ENCODE assay signal across 1 fruit fly cellular context in the genomic region with DNA sequence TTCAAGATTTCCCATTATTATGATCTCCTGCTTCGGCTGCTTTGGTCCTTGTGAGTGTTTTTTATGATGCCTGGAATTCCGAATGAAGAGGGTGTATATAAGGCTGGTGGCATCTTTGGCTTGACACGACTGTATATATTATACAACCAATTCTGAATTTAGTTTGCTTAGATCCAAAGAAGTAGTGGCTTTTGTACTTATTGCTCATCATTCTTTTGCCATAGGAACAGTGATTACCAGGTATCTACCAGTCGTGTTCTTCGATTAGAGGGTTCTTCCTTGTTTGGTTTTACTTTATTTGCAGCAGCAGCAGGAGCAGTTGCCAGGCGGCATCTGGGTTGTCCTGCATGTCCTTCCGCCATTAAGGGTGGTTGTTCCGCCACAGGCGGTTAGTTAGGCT.
TF ChIP-seq lines count a peak whose summit lies in the region.

No protein-coding gene starts in this region.

TF ChIP-seq in whole organism, embryonic, 481 proteins besides CTCF, POLR2A, EP300 and RAD21 (continued from another document):
- no peak for TF ChIP-seq tx (GFP tag; optimal IDR thresholded peaks at IDR 0.05; lab: Kevin White, UChicago)
- no peak; the same call in 1 of the 2 replicates for TF ChIP-seq cas (GFP tag; IDR thresholded peaks at IDR 0.05; lab: Robert Waterston, UW)
- peak; percentile 64 for TF ChIP-seq dmrt99B (tag; optimal IDR thresholded peaks at IDR 0.05; lab: Kevin White, UChicago)
- TF ChIP-seq B-H1 (GFP tag; IDR thresholded peaks at IDR 0.05; lab: Robert Waterston, UW) = peak; percentile 17; the same call in 1 of the 3 replicates
- TF ChIP-seq otp (GFP tag; IDR thresholded peaks at IDR 0.05; lab: Robert Waterston, UW) = peak; percentile 72
- no peak for TF ChIP-seq Dll (GFP tag; IDR thresholded peaks at IDR 0.05; lab: Robert Waterston, UW; ENCODE audit: partially characterized antibody)
- no peak for TF ChIP-seq bbx (GFP tag; IDR thresholded peaks at IDR 0.05; lab: Robert Waterston, UW; ENCODE audit: partially characterized antibody)
- TF ChIP-seq nerfin-1 (tag; optimal IDR thresholded peaks at IDR 0.05; lab: Kevin White, UChicago) = no peak
- TF ChIP-seq Nf-YA (GFP tag; IDR thresholded peaks at IDR 0.05; lab: Robert Waterston, UW) = no peak
- no peak; the same call in 2 of the 3 replicates for TF ChIP-seq zfh1 (GFP tag; IDR thresholded peaks at IDR 0.05; lab: Robert Waterston, UW)
- 0 out of 3 replicates have a peak, but pooled peaks have one; percentile 33 for TF ChIP-seq Dbx (GFP tag; IDR thresholded peaks at IDR 0.05; lab: Robert Waterston, UW)
- TF ChIP-seq zen (tag; optimal IDR thresholded peaks at IDR 0.05; lab: Kevin White, UChicago) = peak; percentile 17
- peak; percentile 21 for TF ChIP-seq disco-r (GFP tag; optimal IDR thresholded peaks at IDR 0.05; lab: Kevin White, UChicago)
- peak; percentile 51 for TF ChIP-seq dmrt11E (tag; optimal IDR thresholded peaks at IDR 0.05; lab: Kevin White, UChicago)
- peak; percentile 50 for TF ChIP-seq CG13624 (GFP tag; optimal IDR thresholded peaks at IDR 0.05; lab: Kevin White, UChicago)
- no peak for TF ChIP-seq CG5180 (GFP tag; optimal IDR thresholded peaks at IDR 0.05; lab: Kevin White, UChicago)
- no peak for TF ChIP-seq al (GFP tag; IDR thresholded peaks at IDR 0.05; lab: Robert Waterston, UW)
- TF ChIP-seq CG9876 (GFP tag; optimal IDR thresholded peaks at IDR 0.05; lab: Kevin White, UChicago) = peak; percentile 22
- TF ChIP-seq Med (GFP tag; lab: Kevin White, UChicago) = peak; percentile 91
- TF ChIP-seq Bdp1 (GFP tag; optimal IDR thresholded peaks at IDR 0.05; lab: Kevin White, UChicago) = peak; percentile 53
- TF ChIP-seq H2.0 (GFP tag; IDR thresholded peaks at IDR 0.05; lab: Robert Waterston, UW) = peak; percentile 54
- peak; percentile 20 for TF ChIP-seq CG12659 (GFP tag; optimal IDR thresholded peaks at IDR 0.05; lab: Kevin White, UChicago)
- peak; percentile 46 for TF ChIP-seq tio (GFP tag; optimal IDR thresholded peaks at IDR 0.05; lab: Kevin White, UChicago)
